Worm (Caenorhabditis elegans) whole organism, midembryonic: ENCODE data around the gene npr-29.

ENCODE experiments used
- T22C8.4 ChIP-seq: fragments of 200-800 bp; sonication (Bioruptor generic); IDR thresholded peaks from 2 replicates; pipeline ENCODE4 v1.3.6; 2022; ENCODE audit warnings: missing genetic modification characterization, missing compliant biosample characterization
- cog-1 ChIP-seq: sonication (generic microtip); optimal IDR thresholded peaks from 2 replicates; lab custom pipeline; 2016; ENCODE audit warnings: missing genetic modification characterization, missing compliant biosample characterization
- flt-1 ChIP-seq: fragments of 200-800 bp; sonication (Bioruptor generic); IDR thresholded peaks from 2 replicates; pipeline ENCODE4 v1.3.6; 2022; ENCODE audit warnings: missing genetic modification characterization, missing compliant biosample characterization
- klf-2 ChIP-seq: fragments of 200-800 bp; sonication (Bioruptor generic); conservative IDR thresholded peaks from 2 replicates; pipeline ENCODE4 v1.3.6; 2022; ENCODE audit warnings: missing genetic modification reagents, missing genetic modification characterization, missing compliant biosample characterization
- ref-1 ChIP-seq: fragments of 200-800 bp; sonication (Bioruptor generic); conservative IDR thresholded peaks from 2 replicates; pipeline ENCODE4 v1.3.6; 2022; ENCODE audit warnings: missing genetic modification reagents, missing genetic modification characterization, missing compliant biosample characterization
- tab-1 ChIP-seq: fragments of 200-800 bp; sonication (Bioruptor generic); IDR thresholded peaks from 2 replicates; pipeline ENCODE4 v1.3.6; 2022; ENCODE audit warnings: missing genetic modification characterization, missing compliant biosample characterization
- ztf-23 ChIP-seq: fragments of 200-800 bp; sonication (Bioruptor generic); IDR thresholded peaks from 2 replicates; pipeline ENCODE4 v1.3.6; 2022; ENCODE audit warnings: missing genetic modification reagents, missing genetic modification characterization, missing compliant biosample characterization
- ztf-29 ChIP-seq: fragments of 200-800 bp; sonication (Bioruptor generic); IDR thresholded peaks from 2 replicates; pipeline ENCODE4 v1.3.6; 2022; ENCODE audit warnings: missing genetic modification reagents, missing genetic modification characterization, missing compliant biosample characterization

DNA sequence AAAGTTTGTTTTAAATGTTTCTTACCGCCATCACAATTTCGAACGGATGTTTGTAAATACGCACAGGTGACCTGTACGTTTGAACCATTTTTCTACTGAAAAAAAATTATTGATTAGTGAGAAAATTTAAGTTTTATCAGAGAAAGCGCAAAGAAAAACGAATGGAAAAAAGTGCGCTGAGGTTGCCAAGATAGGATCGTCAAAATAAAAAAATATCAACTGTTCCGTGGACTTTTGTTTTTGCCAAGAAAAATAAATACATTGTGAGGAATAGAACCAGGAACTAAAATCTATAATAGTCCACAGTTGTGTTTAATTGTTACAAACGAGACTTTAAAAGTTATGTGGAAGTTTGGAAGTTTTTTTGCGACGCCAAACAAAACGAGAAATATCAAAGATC, 21.0 kb upstream of the npr-29 start, which contains the start of gene T23G5.2:
- TF ChIP-seq flt-1 (no peak), tab-1 (GFP tag; lab: Robert Waterston, UW) (no peak), ztf-29 (GFP tag; lab: Robert Waterston, UW) (no peak), ref-1 (GFP tag; lab: Robert Waterston, UW) (no peak), T22C8.4 (no peak), cog-1 (tag; lab: Kevin White, UChicago) (no peak), klf-2 (GFP tag; lab: Robert Waterston, UW) (no peak), ztf-23 (no peak)
